Fruit fly (Drosophila melanogaster): ENCODE measurements around the gene CG8086.

The CG8086 gene

DNA sequence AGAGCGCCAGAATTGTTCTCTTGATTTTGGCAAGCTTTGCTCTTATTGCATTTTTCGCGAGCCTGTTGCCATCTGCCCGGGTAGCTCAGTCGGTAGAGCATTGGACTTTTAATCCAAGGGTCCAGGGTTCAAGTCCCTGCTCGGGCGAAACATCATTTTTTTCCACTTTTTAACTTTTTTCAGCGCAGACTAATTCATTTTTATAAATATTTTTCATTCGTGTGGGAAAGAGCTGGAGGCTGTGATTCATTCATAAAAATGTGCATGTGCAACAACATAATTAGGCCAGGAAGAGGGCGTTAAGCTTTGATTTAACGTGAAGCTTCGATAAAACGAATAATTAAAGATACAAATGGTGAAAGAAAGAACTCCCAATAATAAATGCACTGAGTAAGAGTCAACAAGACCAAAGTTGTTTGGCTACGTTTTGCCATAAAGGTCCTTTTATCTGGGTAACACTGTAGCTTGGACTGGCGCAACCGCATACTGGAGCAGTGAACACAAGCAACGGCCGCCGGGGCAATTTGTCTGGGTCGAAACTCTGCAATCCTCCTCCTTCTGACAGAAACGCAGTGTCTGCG, 33.4 kb upstream of the CG8086 start:
- TF ChIP-seq psq (optimal IDR thresholded peaks at IDR 0.05) = no peak
- no peak for TF ChIP-seq Dll (optimal IDR thresholded peaks at IDR 0.05)
- no peak for TF ChIP-seq usp (GFP tag; optimal IDR thresholded peaks at IDR 0.05)
- TF ChIP-seq CG8478 (optimal IDR thresholded peaks at IDR 0.05) = no peak
- TF ChIP-seq pan (optimal IDR thresholded peaks at IDR 0.05) = no peak
- no peak for TF ChIP-seq EcR (GFP tag; optimal IDR thresholded peaks at IDR 0.05)

DNA sequence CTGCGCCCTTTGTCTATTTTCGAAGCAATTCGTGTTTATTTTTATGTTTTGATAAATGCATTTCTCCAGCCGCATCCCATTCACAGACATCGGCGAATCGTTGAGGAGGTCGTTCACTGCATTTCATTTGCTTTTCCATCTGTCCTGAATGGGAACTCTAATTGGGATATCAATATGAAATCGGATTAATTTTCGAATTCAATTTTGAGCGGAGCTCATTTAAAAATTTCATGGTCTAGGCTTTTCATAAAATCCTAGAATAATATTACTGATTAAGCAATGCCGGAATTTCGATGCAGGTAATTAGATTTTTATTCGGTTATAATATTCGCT, 32.8 kb upstream of the CG8086 start:
- TF ChIP-seq psq (optimal IDR thresholded peaks at IDR 0.05) (no peak), CG8478 (optimal IDR thresholded peaks at IDR 0.05) (no peak), EcR (GFP tag; optimal IDR thresholded peaks at IDR 0.05) (no peak), pan (optimal IDR thresholded peaks at IDR 0.05) (no peak), Dll (optimal IDR thresholded peaks at IDR 0.05) (no peak), usp (GFP tag; optimal IDR thresholded peaks at IDR 0.05) (no peak)

DNA sequence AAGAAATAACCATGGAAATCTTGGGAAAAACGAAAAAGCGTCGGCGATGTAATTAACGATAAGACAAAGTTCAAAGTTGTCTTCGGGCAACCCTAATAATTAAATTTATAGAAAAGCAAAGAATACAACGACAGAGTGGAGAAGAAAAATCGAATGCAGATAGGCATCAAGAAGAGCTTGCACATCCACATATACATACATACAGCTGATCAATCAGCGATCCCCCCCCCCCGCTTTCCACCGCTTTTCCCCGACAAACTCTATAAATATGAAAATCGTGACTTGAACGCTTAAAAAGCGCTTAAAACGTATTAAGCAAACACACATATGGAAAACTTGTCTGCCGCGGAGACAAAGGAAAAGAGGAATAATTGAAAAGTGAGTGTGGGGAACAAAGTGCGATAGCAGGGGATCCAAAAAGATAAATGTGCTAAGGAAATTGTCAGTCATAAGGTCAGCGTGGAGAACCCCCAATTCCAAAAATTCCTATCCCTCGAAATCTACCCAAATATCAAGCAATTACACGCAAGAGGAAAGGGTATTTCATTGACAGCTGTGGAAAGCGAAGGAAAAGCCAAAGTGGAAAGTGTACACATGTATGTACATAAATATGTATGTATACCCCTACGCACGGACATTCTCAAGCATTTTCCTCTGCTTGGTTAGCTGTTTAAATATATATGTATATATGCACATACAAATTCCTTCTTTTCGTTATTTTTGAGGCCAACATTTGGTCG, 32.2 kb upstream of the CG8086 start:
- TF ChIP-seq psq (optimal IDR thresholded peaks at IDR 0.05) = no peak
- TF ChIP-seq Dll (optimal IDR thresholded peaks at IDR 0.05) = no peak
- no peak for TF ChIP-seq usp (GFP tag; optimal IDR thresholded peaks at IDR 0.05)
- TF ChIP-seq EcR (GFP tag; optimal IDR thresholded peaks at IDR 0.05) = no peak

DNA sequence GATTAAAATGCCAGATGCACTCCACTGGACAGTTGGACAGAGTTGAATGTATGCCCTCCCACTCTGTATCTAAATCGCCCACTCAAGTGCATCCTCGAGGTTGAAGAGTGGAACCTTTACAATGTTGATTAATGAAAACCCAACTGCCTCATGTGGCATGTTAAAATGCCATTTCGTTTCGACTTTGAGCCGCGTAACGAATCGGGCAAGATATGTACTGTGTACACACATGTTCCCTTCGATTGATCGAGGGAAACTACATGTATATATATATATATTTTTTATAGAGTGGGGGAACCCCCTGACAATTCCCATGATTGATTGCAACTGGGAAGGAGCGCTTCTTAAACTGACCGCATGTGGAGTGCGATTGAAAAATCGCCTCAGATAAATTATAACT, 30.8 kb upstream of the CG8086 start:
- TF ChIP-seq CG8478 (optimal IDR thresholded peaks at IDR 0.05) (no peak), usp (GFP tag; optimal IDR thresholded peaks at IDR 0.05) (no peak), psq (optimal IDR thresholded peaks at IDR 0.05) (no peak), EcR (GFP tag; optimal IDR thresholded peaks at IDR 0.05) (no peak), pan (optimal IDR thresholded peaks at IDR 0.05) (no peak), Dll (optimal IDR thresholded peaks at IDR 0.05) (no peak)

DNA sequence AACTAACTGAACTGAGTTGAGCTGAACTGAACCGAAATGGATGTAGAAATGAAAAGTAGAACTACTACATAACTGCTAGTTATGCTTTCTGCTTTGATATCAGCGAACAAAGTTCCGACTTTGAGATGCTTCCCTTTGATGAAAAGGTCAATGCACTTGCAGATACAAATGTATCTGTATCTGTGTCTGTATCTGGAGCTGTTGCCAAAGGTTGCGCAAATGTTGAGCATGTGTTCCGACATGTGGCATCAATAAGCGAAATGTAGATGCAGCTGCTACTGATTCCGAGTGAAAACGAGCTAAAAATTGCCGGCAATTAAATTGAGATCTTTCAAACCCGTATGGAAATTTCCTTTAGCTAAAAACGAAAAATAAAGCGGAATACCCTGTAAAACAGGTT, 29.3 kb upstream of the CG8086 start:
- TF ChIP-seq pan (optimal IDR thresholded peaks at IDR 0.05) = no peak
- TF ChIP-seq EcR (GFP tag; optimal IDR thresholded peaks at IDR 0.05) = peak in 1 of 2 experiments; percentile 48
- TF ChIP-seq Dll (optimal IDR thresholded peaks at IDR 0.05) = no peak

DNA sequence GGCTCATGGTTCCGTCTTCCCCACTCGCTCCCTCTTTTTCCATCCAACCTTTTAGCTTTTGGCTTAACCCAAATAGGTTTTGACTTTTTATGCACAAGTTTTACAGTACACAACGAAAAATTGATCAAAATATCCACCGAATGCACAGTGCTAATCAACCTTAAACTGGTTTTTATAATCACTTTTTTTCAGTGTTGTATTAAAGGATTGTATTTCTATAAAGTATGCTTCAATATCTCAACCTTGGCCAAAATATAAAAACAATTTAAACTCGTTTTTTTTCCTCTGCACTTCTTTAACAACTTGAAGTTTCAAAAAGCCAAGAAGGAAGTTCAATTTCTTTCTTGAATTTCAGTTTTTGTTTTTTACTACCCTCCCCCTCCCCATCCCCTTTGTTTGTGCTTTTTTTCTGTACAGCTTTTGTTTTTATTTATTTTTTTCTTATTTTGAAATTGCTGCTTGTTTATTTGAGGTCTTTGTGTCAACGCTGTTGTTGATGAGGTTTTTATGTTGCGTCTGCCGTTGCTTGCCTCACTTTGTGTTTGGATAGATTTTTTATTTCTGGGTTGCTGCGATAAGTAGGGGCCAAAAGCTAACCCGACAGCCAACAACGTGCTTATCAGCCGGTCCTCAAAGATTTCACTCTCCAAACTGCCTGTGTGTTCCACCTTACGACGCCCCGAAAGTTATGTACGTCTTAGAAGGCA, 27.8 kb upstream of the CG8086 start:
- TF ChIP-seq EcR (GFP tag; optimal IDR thresholded peaks at IDR 0.05) (no peak), psq (optimal IDR thresholded peaks at IDR 0.05) (no peak), CG8478 (optimal IDR thresholded peaks at IDR 0.05) (no peak), Dll (optimal IDR thresholded peaks at IDR 0.05) (no peak), usp (GFP tag; optimal IDR thresholded peaks at IDR 0.05) (no peak), pan (optimal IDR thresholded peaks at IDR 0.05) (no peak)

DNA sequence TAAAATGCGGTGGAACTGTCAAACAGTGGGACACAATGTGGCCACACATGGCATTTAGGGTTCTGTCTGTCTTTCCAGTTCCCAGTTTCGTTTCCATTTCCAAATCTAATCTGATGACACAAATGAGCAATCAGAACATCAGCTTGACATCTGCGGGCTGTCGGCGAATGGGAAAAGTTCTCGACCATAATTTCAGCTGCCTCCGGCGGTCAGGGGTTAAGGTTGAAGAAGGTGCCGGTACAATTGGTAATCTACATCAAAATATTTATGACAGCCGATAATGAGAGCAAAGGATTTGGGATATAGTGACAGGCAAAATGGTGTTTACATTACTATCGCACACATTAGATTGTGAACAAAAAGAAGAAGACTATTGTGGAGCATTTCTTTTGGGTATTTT, 24.6 kb upstream of the CG8086 start:
- TF ChIP-seq Dll (optimal IDR thresholded peaks at IDR 0.05) (no peak), pan (optimal IDR thresholded peaks at IDR 0.05) (no peak), EcR (GFP tag; optimal IDR thresholded peaks at IDR 0.05) (no peak), usp (GFP tag; optimal IDR thresholded peaks at IDR 0.05) (no peak), CG8478 (optimal IDR thresholded peaks at IDR 0.05) (no peak), psq (optimal IDR thresholded peaks at IDR 0.05) (no peak)

DNA sequence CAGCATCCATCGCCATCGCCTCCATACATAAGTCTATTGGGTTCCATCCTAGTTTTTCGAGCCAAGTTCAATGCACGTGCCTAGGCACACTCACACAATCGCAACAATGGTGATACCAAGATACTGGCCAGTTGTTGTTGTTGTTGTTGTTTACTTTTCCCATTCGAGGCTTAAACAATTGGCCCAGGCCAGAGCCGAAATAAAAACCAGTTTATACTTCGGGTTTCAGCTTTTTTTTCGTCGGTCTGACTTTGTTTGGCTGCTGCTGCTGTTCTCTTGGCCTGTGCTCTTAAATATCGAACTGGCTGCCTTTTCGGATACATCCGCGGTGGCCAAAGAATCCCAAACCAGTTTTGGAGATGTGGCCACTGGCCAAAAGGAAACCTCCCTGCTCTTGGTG, 22.9 kb upstream of the CG8086 start:
- TF ChIP-seq usp (GFP tag; optimal IDR thresholded peaks at IDR 0.05) = no peak
- no peak for TF ChIP-seq psq (optimal IDR thresholded peaks at IDR 0.05)
- TF ChIP-seq Dll (optimal IDR thresholded peaks at IDR 0.05) = no peak
- TF ChIP-seq pan (optimal IDR thresholded peaks at IDR 0.05) = no peak
- TF ChIP-seq EcR (GFP tag; optimal IDR thresholded peaks at IDR 0.05) = no peak
- no peak for TF ChIP-seq CG8478 (optimal IDR thresholded peaks at IDR 0.05)

DNA sequence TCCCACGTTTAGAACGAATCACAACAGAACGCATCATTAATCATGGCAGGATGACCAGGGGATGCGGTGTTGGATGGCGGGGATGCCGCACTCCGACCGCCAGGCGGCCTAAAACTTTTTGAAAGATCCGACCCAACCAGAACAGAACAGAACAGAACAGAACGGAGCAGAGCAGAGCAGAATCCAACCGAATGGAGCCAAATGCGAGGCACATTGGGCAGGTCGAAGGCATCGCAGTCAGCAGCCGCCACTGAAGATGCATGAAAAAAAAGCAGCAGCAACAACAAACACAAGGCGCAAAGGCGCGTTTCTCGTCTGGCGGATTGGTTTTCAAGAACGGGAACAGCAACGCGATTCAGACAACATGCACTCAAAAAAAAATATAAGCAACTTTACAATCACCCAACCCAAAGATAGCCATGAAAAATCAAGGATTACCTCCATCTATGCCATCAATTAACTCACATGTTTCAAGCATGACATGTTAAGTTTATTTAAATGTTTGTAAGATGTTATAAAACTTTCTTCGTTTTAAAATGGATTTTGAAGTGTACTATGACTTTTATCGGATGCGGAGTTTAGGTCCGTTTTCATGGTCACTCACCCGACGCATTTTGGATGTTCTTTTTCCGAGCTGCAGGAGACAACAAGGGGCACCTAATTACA, 22.2 kb upstream of the CG8086 start:
- TF ChIP-seq Dll (optimal IDR thresholded peaks at IDR 0.05) (no peak), EcR (GFP tag; optimal IDR thresholded peaks at IDR 0.05) (peak in 1 of 2 experiments; percentile 47)

DNA sequence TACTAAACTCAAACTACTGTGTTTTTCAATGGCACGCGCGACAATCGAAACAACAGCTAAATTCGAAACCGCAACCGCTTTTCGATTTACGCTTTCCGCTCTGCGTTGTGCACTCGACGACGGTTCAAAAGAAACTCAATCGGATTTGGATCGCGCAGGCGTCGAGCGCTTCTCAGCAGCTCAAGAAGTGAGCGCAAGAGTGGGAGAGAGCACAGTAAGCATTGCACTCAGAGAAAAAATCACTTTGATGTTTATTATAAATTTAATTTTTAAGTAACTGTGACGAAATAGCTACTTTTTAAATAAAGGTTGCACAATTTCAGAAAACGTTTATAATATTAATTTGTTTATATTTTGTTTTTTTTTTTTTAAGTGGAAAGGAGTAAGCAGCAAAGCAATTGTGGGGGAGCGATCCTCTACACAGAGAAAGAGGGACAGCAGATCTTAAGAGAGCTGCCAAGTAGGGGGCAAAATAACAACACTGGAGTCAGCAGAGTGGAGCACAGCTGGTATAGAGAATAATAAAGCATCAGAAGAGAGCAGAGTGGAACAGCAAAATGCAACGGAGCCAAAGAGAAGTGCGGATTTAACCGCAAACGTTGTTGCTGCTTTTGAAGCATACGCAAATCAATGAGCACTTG, 20.4 kb upstream of the CG8086 start:
- TF ChIP-seq psq (optimal IDR thresholded peaks at IDR 0.05) (no peak), pan (optimal IDR thresholded peaks at IDR 0.05) (no peak), CG8478 (optimal IDR thresholded peaks at IDR 0.05) (no peak), usp (GFP tag; optimal IDR thresholded peaks at IDR 0.05) (no peak), Dll (optimal IDR thresholded peaks at IDR 0.05) (no peak), EcR (GFP tag; optimal IDR thresholded peaks at IDR 0.05) (no peak)

DNA sequence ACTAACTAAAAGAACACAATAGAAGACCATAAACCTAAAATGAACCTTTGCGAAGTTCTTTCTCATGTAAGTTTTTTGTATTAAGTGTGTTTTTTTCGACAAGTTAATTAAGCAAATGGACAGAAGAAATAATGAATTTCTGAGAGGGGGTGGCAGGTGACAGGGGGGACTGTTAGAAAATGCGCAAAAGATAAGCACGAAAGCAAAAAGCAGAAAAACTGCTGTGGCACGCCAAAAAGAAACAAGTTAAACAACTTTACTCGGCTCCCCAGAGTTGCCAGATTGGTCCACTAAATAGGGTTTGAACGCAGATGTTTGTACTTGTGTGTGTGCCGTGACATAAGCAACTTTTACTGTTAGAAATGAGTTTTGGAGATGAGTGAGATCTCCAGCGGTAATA, 19.6 kb upstream of the CG8086 start:
- TF ChIP-seq EcR (GFP tag; optimal IDR thresholded peaks at IDR 0.05) (no peak), CG8478 (optimal IDR thresholded peaks at IDR 0.05) (no peak), Dll (optimal IDR thresholded peaks at IDR 0.05) (no peak), pan (optimal IDR thresholded peaks at IDR 0.05) (no peak), psq (optimal IDR thresholded peaks at IDR 0.05) (no peak), usp (GFP tag; optimal IDR thresholded peaks at IDR 0.05) (no peak)

DNA sequence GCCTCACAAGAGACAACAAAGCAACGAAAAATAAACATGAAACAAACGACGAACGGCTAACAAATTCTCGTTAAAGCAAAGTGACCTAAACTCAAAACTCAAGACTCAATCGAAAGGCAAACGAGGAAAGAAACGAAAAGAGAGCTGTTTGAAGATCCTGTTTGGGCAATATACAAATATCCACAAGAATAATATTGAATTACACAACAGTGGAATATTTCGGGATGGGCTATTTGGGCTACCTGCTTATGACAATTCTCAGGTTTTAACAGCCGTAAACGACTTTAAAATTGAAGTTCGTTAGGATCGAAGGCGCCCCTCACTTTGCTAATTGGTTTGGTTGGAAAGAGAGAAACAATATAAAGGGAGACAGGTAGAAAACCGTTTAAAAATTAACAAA, 19.0 kb upstream of the CG8086 start:
- no peak for TF ChIP-seq CG8478 (optimal IDR thresholded peaks at IDR 0.05)
- no peak for TF ChIP-seq Dll (optimal IDR thresholded peaks at IDR 0.05)
- TF ChIP-seq psq (optimal IDR thresholded peaks at IDR 0.05) = no peak
- TF ChIP-seq EcR (GFP tag; optimal IDR thresholded peaks at IDR 0.05) = no peak
- no peak for TF ChIP-seq pan (optimal IDR thresholded peaks at IDR 0.05)
- TF ChIP-seq usp (GFP tag; optimal IDR thresholded peaks at IDR 0.05) = no peak

Measured in whole organism.